Worm (Caenorhabditis elegans) whole organism, late embryonic: ENCODE measurements around the gene srx-74.
A peak's percentile ranks its signal among the peaks of the same experiment; 100 is the strongest.

Source experiments
- C38D4.7 ChIP-seq: fragments of 200-800 bp; sonication (Bioruptor generic); optimal IDR thresholded peaks from 2 replicates; lab custom pipeline; 2018; ENCODE audit warnings: mild to moderate bottlenecking, missing genetic modification characterization, moderate library complexity, missing compliant biosample characterization
- F13H6.1 ChIP-seq: sonication (generic microtip); optimal IDR thresholded peaks from 2 replicates; lab custom pipeline; 2016; ENCODE audit warnings: missing genetic modification characterization, missing compliant biosample characterization
- T23F11.4 ChIP-seq: fragments of 200-800 bp; sonication (Bioruptor generic); optimal IDR thresholded peaks from 2 replicates; lab custom pipeline; 2018; ENCODE audit warnings: mild to moderate bottlenecking, missing genetic modification characterization, missing compliant biosample characterization
- Y22D7AL.16 ChIP-seq: sonication (generic microtip); optimal IDR thresholded peaks from 2 replicates; lab custom pipeline; 2016; ENCODE audit warnings: missing genetic modification characterization, missing compliant biosample characterization
- ama-1 ChIP-seq: fragments of 150-350 bp; optimal IDR thresholded peaks from 2 replicates; lab custom pipeline; 2014
- ceh-24 ChIP-seq: sonication (generic microtip); optimal IDR thresholded peaks from 2 replicates; lab custom pipeline; 2016; ENCODE audit warnings: mild to moderate bottlenecking, missing genetic modification characterization, missing compliant biosample characterization
- ceh-30 ChIP-seq: fragments of 150-350 bp; optimal IDR thresholded peaks from 2 replicates; lab custom pipeline; 2014; ENCODE audit warnings: missing biosample characterization, missing genetic modification characterization
- ceh-48 ChIP-seq: sonication (generic microtip); optimal IDR thresholded peaks from 2 replicates; lab custom pipeline; 2016; ENCODE audit warnings: missing genetic modification characterization, inconsistent platforms, missing compliant biosample characterization
- ceh-6 ChIP-seq: fragments of 200-800 bp; sonication (Bioruptor generic); optimal IDR thresholded peaks from 2 replicates; lab custom pipeline; 2018; ENCODE audit warnings: mild to moderate bottlenecking, missing genetic modification characterization, missing compliant biosample characterization
- dmd-4 ChIP-seq: sonication (generic microtip); optimal IDR thresholded peaks from 2 replicates; lab custom pipeline; 2016; ENCODE audit warnings: borderline replicate concordance, missing genetic modification characterization, missing compliant biosample characterization
- elt-2 ChIP-seq: sonication (generic microtip); optimal IDR thresholded peaks from 2 replicates; lab custom pipeline; 2016; ENCODE audit warnings: missing genetic modification reagents, missing genetic modification characterization, missing compliant biosample characterization
- fkh-10 ChIP-seq: fragments of 150-350 bp; optimal IDR thresholded peaks from 2 replicates; lab custom pipeline; 2014; ENCODE audit warnings: missing biosample characterization, missing genetic modification reagents, missing genetic modification characterization
- hlh-13 ChIP-seq: fragments of 200-800 bp; sonication (Bioruptor generic); optimal IDR thresholded peaks from 2 replicates; lab custom pipeline; 2018; ENCODE audit warnings: mild to moderate bottlenecking, missing genetic modification characterization, missing compliant biosample characterization
- hlh-30 ChIP-seq: sonication (generic microtip); optimal IDR thresholded peaks from 2 replicates; lab custom pipeline; 2017; ENCODE audit warnings: antibody characterized with exemption, missing genetic modification characterization, missing compliant biosample characterization; ENCODE audit not compliant: insufficient read depth
- hlh-6 ChIP-seq: sonication (generic microtip); optimal IDR thresholded peaks from 2 replicates; lab custom pipeline; 2016; ENCODE audit warnings: missing genotype, missing genetic modification characterization, missing compliant biosample characterization
- hlh-8 ChIP-seq: sonication (generic microtip); optimal IDR thresholded peaks from 2 replicates; lab custom pipeline; 2016; ENCODE audit warnings: missing genotype, missing genetic modification characterization, missing compliant biosample characterization
- madf-2 ChIP-seq: sonication (generic microtip); optimal IDR thresholded peaks from 2 replicates; lab custom pipeline; 2017; ENCODE audit warnings: missing genetic modification characterization, missing compliant biosample characterization
- nfya-1 ChIP-seq: sonication (generic microtip); optimal IDR thresholded peaks from 2 replicates; lab custom pipeline; 2017; ENCODE audit warnings: missing genetic modification characterization, mild to moderate bottlenecking, missing compliant biosample characterization, antibody characterized with exemption, moderate library complexity
- nhr-11 ChIP-seq: fragments of 150-350 bp; optimal IDR thresholded peaks from 2 replicates; lab custom pipeline; 2014; ENCODE audit warnings: missing biosample characterization, missing genetic modification characterization
- nhr-232 ChIP-seq: sonication (generic microtip); optimal IDR thresholded peaks from 2 replicates; lab custom pipeline; 2016; ENCODE audit warnings: missing genetic modification characterization, missing compliant biosample characterization
- odd-2 ChIP-seq: sonication (generic microtip); optimal IDR thresholded peaks from 2 replicates; lab custom pipeline; 2017; ENCODE audit warnings: antibody characterized with exemption, mild to moderate bottlenecking, missing genetic modification characterization, missing compliant biosample characterization
- pax-1 ChIP-seq: fragments of 150-350 bp; optimal IDR thresholded peaks from 2 replicates; lab custom pipeline; 2014; ENCODE audit warnings: missing biosample characterization, missing genetic modification characterization
- pha-2 ChIP-seq: sonication (generic microtip); optimal IDR thresholded peaks from 2 replicates; lab custom pipeline; 2017; ENCODE audit warnings: mild to moderate bottlenecking, missing genetic modification characterization, missing compliant biosample characterization
- pqm-1 ChIP-seq: sonication (generic microtip); optimal IDR thresholded peaks from 2 replicates; lab custom pipeline; 2016; ENCODE audit warnings: missing genetic modification characterization, missing compliant biosample characterization
- ref-2 ChIP-seq: sonication (generic microtip); optimal IDR thresholded peaks from 2 replicates; lab custom pipeline; 2016; ENCODE audit warnings: missing genetic modification characterization, missing compliant biosample characterization
- rnt-1 ChIP-seq: sonication (generic microtip); optimal IDR thresholded peaks from 2 replicates; lab custom pipeline; 2016; ENCODE audit warnings: missing genetic modification characterization, missing compliant biosample characterization
- sdc-2 ChIP-seq: sonication (generic microtip); optimal IDR thresholded peaks from 2 replicates; lab custom pipeline; 2016; ENCODE audit warnings: missing genotype, missing genetic modification characterization, missing compliant biosample characterization
- sox-4 ChIP-seq: sonication (generic microtip); optimal IDR thresholded peaks from 2 replicates; lab custom pipeline; 2017; ENCODE audit warnings: mild to moderate bottlenecking, missing genetic modification characterization, inconsistent platforms, missing compliant biosample characterization
- syd-9 ChIP-seq: sonication (generic microtip); optimal IDR thresholded peaks from 2 replicates; lab custom pipeline; 2016; ENCODE audit warnings: mild to moderate bottlenecking, missing genetic modification characterization, moderate library complexity, missing compliant biosample characterization
- tbx-2 ChIP-seq: sonication (generic microtip); optimal IDR thresholded peaks from 2 replicates; lab custom pipeline; 2016; ENCODE audit warnings: missing genetic modification characterization, missing compliant biosample characterization
- unc-3 ChIP-seq, 2 experiments: fragments of 200-800 bp in 1 of 2; sonication (Bioruptor generic) in 1 of 2; sonication (generic microtip) in 1 of 2; conservative IDR thresholded peaks in 1 of 2; optimal IDR thresholded peaks in 1 of 2; 2 replicates each; pipeline versions ENCODE4 v1.3.6 to Lab custom; 2016 to 2022; ENCODE audit warnings: missing compliant biosample characterization in 2 of 2, missing genetic modification characterization in 2 of 2, missing genetic modification reagents in 1 of 2
- unc-42 ChIP-seq: sonication (generic microtip); optimal IDR thresholded peaks from 2 replicates; lab custom pipeline; 2016; ENCODE audit warnings: missing genotype, missing genetic modification characterization, missing compliant biosample characterization
- unc-55 ChIP-seq: sonication (generic microtip); optimal IDR thresholded peaks from 2 replicates; lab custom pipeline; 2017; ENCODE audit warnings: missing biosample characterization, missing genetic modification reagents, missing genetic modification characterization
- zip-5 ChIP-seq: sonication (generic microtip); optimal IDR thresholded peaks from 2 replicates; lab custom pipeline; 2016; ENCODE audit warnings: missing genetic modification characterization, missing compliant biosample characterization
- ztf-16 ChIP-seq: sonication (generic microtip); optimal IDR thresholded peaks from 2 replicates; lab custom pipeline; 2017; ENCODE audit warnings: missing genetic modification characterization, missing compliant biosample characterization

Gene srx-74

ce11 chrV:4630267-4630666, 32.0 kb downstream of the srx-74 start:
- TF ChIP-seq hlh-13 (GFP tag; lab: Kevin White, UChicago) (no peak), pax-1 (tag; lab: Kevin White, UChicago) (no peak), F13H6.1 (no peak), Y22D7AL.16 (no peak), syd-9 (no peak), elt-2 (tag; lab: Kevin White, UChicago) (peak; percentile 28)

- TF ChIP-seq F13H6.1 = no peak
- no peak for TF ChIP-seq syd-9
- peak; percentile 56 for TF ChIP-seq rnt-1 (tag; lab: Kevin White, UChicago)
These were observed 33.8 kb downstream of the srx-74 start, which contains the start of gene pmt-2 for ce11 chrV:4628517-4628930. Gene pmt-2, plus strand, starts transcription at chrV:4628580.

ce11 chrV:4626344-4626743, 36.0 kb downstream of the srx-74 start:
- TF ChIP-seq hlh-8 (no peak), unc-3 (GFP tag; conservative IDR thresholded peaks at IDR 0.05; lab: Robert Waterston, UW) (no peak), unc-3 (tag; optimal IDR thresholded peaks at IDR 0.05; lab: Kevin White, UChicago) (no peak), odd-2 (tag; lab: Kevin White, UChicago) (no peak), dmd-4 (tag; lab: Kevin White, UChicago) (no peak), ceh-24 (tag; lab: Kevin White, UChicago) (no peak), unc-55 (GFP tag; lab: Kevin White, UChicago) (no peak), sdc-2 (no peak), nhr-11 (no peak), unc-42 (tag; lab: Kevin White, UChicago) (no peak), pax-1 (tag; lab: Kevin White, UChicago) (no peak), T23F11.4 (GFP tag; lab: Kevin White, UChicago) (no peak), ceh-48 (tag; lab: Kevin White, UChicago) (no peak), zip-5 (no peak), ceh-6 (GFP tag; lab: Kevin White, UChicago) (no peak), pqm-1 (tag; lab: Kevin White, UChicago) (no peak), hlh-6 (tag; lab: Kevin White, UChicago) (no peak), pha-2 (tag; lab: Kevin White, UChicago) (no peak), ama-1 (no peak), fkh-10 (GFP tag; lab: Kevin White, UChicago) (no peak)

ce11 chrV:4624717-4625116, 37.6 kb downstream of the srx-74 start:
- TF ChIP-seq nfya-1 (tag; lab: Kevin White, UChicago) = peak; percentile 90
- no peak for TF ChIP-seq ceh-30

ce11 chrV:4623535-4623934, 38.8 kb downstream of the srx-74 start:
- TF ChIP-seq hlh-30 (tag; lab: Kevin White, UChicago) (no peak), nfya-1 (tag; lab: Kevin White, UChicago) (peak; percentile 97), ref-2 (tag; lab: Kevin White, UChicago) (no peak), Y22D7AL.16 (no peak), F13H6.1 (no peak), madf-2 (tag; lab: Kevin White, UChicago) (no peak), sox-4 (no peak), unc-55 (GFP tag; lab: Kevin White, UChicago) (no peak)

- no peak for TF ChIP-seq pax-1 (tag; lab: Kevin White, UChicago)
- no peak for TF ChIP-seq ztf-16
- TF ChIP-seq hlh-30 (tag; lab: Kevin White, UChicago) = no peak
- TF ChIP-seq odd-2 (tag; lab: Kevin White, UChicago) = no peak
- TF ChIP-seq tbx-2 (tag; lab: Kevin White, UChicago) = peak; percentile 28
- TF ChIP-seq nhr-232 (tag; lab: Kevin White, UChicago) = no peak
- no peak for TF ChIP-seq T23F11.4 (GFP tag; lab: Kevin White, UChicago)
- TF ChIP-seq C38D4.7 = no peak
These were observed 45.0 kb downstream of the srx-74 start, which contains the start of gene sumv-2 for ce11 chrV:4617260-4617659. Gene sumv-2, plus strand, starts transcription at chrV:4617560.
